Worm (Caenorhabditis elegans) whole organism, midembryonic: Measurements from ENCODE around the gene ZC395.5.

ENCODE experiments used
- T22C8.4 ChIP-seq: fragments of 200-800 bp; sonication (Bioruptor generic); IDR thresholded peaks from 2 replicates; pipeline ENCODE4 v1.3.6; 2022; ENCODE audit warnings: missing genetic modification characterization, missing compliant biosample characterization
- med-1 ChIP-seq: sonication (generic microtip); optimal IDR thresholded peaks from 2 replicates; lab custom pipeline; 2017; ENCODE audit warnings: missing genetic modification characterization, mild to moderate bottlenecking, missing compliant biosample characterization, antibody characterized with exemption, missing genetic modification reagents; ENCODE audit not compliant: insufficient read depth
- ztf-23 ChIP-seq: fragments of 200-800 bp; sonication (Bioruptor generic); IDR thresholded peaks from 2 replicates; pipeline ENCODE4 v1.3.6; 2022; ENCODE audit warnings: missing genetic modification reagents, missing genetic modification characterization, missing compliant biosample characterization

DNA sequence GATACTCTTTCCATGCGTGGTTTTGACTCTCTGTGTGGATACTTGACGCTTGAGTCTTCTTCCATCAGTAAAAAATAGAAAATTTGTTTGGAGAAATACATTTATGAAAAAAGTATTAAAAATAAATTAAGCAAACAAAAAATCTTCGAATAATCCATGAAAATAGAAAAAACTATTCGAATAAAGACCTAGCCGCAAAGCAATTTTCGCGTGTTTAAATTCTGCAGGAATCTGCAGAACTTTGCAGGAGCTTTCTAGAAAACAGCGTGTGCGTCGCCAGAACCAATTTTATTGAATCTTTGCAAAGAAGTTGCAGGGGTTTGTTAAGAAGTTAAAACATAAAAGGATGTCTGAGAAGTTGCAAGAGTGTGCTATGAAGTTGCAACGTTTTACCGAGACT, 18.6 kb downstream of the ZC395.5 start, which contains the start of gene ZC395.11:
- TF ChIP-seq ztf-23 (GFP tag; lab: Robert Waterston, UW) (no peak), med-1 (GFP tag; lab: Kevin White, UChicago) (no peak), T22C8.4 (GFP tag; lab: Robert Waterston, UW) (no peak)
